Worm (Caenorhabditis elegans): Measurements from ENCODE around the gene msp-53.

ce11 chrIV:5109943-5110342, 45.1 kb upstream of the msp-53 start:
- no peak for TF ChIP-seq zfh-2 (GFP tag; conservative IDR thresholded peaks at IDR 0.05)
- no peak for TF ChIP-seq rcor-1 (GFP tag; IDR thresholded peaks at IDR 0.05)
- no peak for TF ChIP-seq madf-3 (GFP tag; IDR thresholded peaks at IDR 0.05)
- no peak for TF ChIP-seq ztf-3 (GFP tag; optimal IDR thresholded peaks at IDR 0.05)
- no peak for TF ChIP-seq T07F8.4 (tag; optimal IDR thresholded peaks at IDR 0.05)
- TF ChIP-seq sea-2 (GFP tag; IDR thresholded peaks at IDR 0.05): no peak
- no peak for TF ChIP-seq ztf-18 (tag; optimal IDR thresholded peaks at IDR 0.05)
- TF ChIP-seq unc-130 (GFP tag; optimal IDR thresholded peaks at IDR 0.05): no peak
- TF ChIP-seq ztf-25 (GFP tag; IDR thresholded peaks at IDR 0.05): no peak
- TF ChIP-seq F33H1.4 (GFP tag; IDR thresholded peaks at IDR 0.05): no peak
- no peak for TF ChIP-seq ztf-26 (tag; optimal IDR thresholded peaks at IDR 0.05)
- TF ChIP-seq rpc-1 (optimal IDR thresholded peaks at IDR 0.05): no peak
- no peak for TF ChIP-seq rpc-1 (tag; optimal IDR thresholded peaks at IDR 0.05)
